Worm (Caenorhabditis elegans) whole organism, late embryonic: Measurements from ENCODE around the gene C30B5.6.

ENCODE experiments used
- C08G9.2 ChIP-seq: sonication (generic microtip); optimal IDR thresholded peaks from 2 replicates; lab custom pipeline; 2016; ENCODE audit warnings: mild to moderate bottlenecking, missing genetic modification characterization, moderate library complexity, missing compliant biosample characterization
- F13H6.1 ChIP-seq: sonication (generic microtip); optimal IDR thresholded peaks from 2 replicates; lab custom pipeline; 2016; ENCODE audit warnings: missing genetic modification characterization, missing compliant biosample characterization
- T23F11.4 ChIP-seq: fragments of 200-800 bp; sonication (Bioruptor generic); optimal IDR thresholded peaks from 2 replicates; lab custom pipeline; 2018; ENCODE audit warnings: mild to moderate bottlenecking, missing genetic modification characterization, missing compliant biosample characterization
- ama-1 ChIP-seq: fragments of 150-350 bp; optimal IDR thresholded peaks from 2 replicates; lab custom pipeline; 2014
- ceh-14 ChIP-seq: sonication (generic microtip); optimal IDR thresholded peaks from 2 replicates; lab custom pipeline; 2016; ENCODE audit warnings: missing genotype, missing genetic modification characterization, missing compliant biosample characterization
- ceh-19 ChIP-seq: fragments of 200-800 bp; sonication (Bioruptor generic); optimal IDR thresholded peaks from 2 replicates; lab custom pipeline; 2018; ENCODE audit warnings: mild to moderate bottlenecking, missing genetic modification characterization, missing compliant biosample characterization
- ceh-22 ChIP-seq: sonication (generic microtip); optimal IDR thresholded peaks from 2 replicates; lab custom pipeline; 2017; ENCODE audit warnings: missing biosample characterization, missing genetic modification characterization
- ceh-31 ChIP-seq: sonication (generic microtip); optimal IDR thresholded peaks from 2 replicates; lab custom pipeline; 2016; ENCODE audit warnings: missing genetic modification characterization, missing compliant biosample characterization
- ceh-34 ChIP-seq: sonication (generic microtip); optimal IDR thresholded peaks from 2 replicates; lab custom pipeline; 2016; ENCODE audit warnings: mild to moderate bottlenecking, missing genetic modification characterization, missing compliant biosample characterization
- ceh-45 ChIP-seq: fragments of 200-800 bp; sonication (Bioruptor generic); IDR thresholded peaks from 2 replicates; pipeline ENCODE4 v1.3.6; 2022; ENCODE audit warnings: missing genetic modification reagents, missing genetic modification characterization, missing compliant biosample characterization
- ceh-48 ChIP-seq: sonication (generic microtip); optimal IDR thresholded peaks from 2 replicates; lab custom pipeline; 2016; ENCODE audit warnings: missing genetic modification characterization, inconsistent platforms, missing compliant biosample characterization
- ceh-6 ChIP-seq: fragments of 200-800 bp; sonication (Bioruptor generic); optimal IDR thresholded peaks from 2 replicates; lab custom pipeline; 2018; ENCODE audit warnings: mild to moderate bottlenecking, missing genetic modification characterization, missing compliant biosample characterization
- ceh-9 ChIP-seq: sonication (generic microtip); optimal IDR thresholded peaks from 2 replicates; lab custom pipeline; 2016; ENCODE audit warnings: mild to moderate bottlenecking, missing genetic modification characterization, inconsistent platforms, missing compliant biosample characterization
- dmd-4 ChIP-seq: sonication (generic microtip); optimal IDR thresholded peaks from 2 replicates; lab custom pipeline; 2016; ENCODE audit warnings: borderline replicate concordance, missing genetic modification characterization, missing compliant biosample characterization
- dve-1 ChIP-seq: sonication (generic microtip); optimal IDR thresholded peaks from 2 replicates; lab custom pipeline; 2017; ENCODE audit warnings: antibody characterized with exemption, mild to moderate bottlenecking, missing genetic modification characterization, missing compliant biosample characterization
- elt-2 ChIP-seq: sonication (generic microtip); optimal IDR thresholded peaks from 2 replicates; lab custom pipeline; 2016; ENCODE audit warnings: missing genetic modification reagents, missing genetic modification characterization, missing compliant biosample characterization
- elt-4 ChIP-seq: sonication (generic microtip); optimal IDR thresholded peaks from 2 replicates; lab custom pipeline; 2016; ENCODE audit warnings: missing genetic modification characterization, missing compliant biosample characterization
- ets-4 ChIP-seq: sonication (generic microtip); optimal IDR thresholded peaks from 2 replicates; lab custom pipeline; 2016; ENCODE audit warnings: missing genetic modification characterization, missing compliant biosample characterization
- eyg-1 ChIP-seq: sonication (generic microtip); optimal IDR thresholded peaks from 2 replicates; lab custom pipeline; 2016; ENCODE audit warnings: missing genotype, missing genetic modification characterization, missing compliant biosample characterization
- fkh-10 ChIP-seq: fragments of 150-350 bp; optimal IDR thresholded peaks from 2 replicates; lab custom pipeline; 2014; ENCODE audit warnings: missing biosample characterization, missing genetic modification reagents, missing genetic modification characterization
- fkh-6 ChIP-seq: sonication (generic microtip); optimal IDR thresholded peaks from 2 replicates; lab custom pipeline; 2016; ENCODE audit warnings: missing genetic modification characterization, missing compliant biosample characterization
- gmeb-2 ChIP-seq: sonication (generic microtip); optimal IDR thresholded peaks from 2 replicates; lab custom pipeline; 2016; ENCODE audit warnings: missing genetic modification characterization, inconsistent platforms, missing compliant biosample characterization
- hlh-13 ChIP-seq: fragments of 200-800 bp; sonication (Bioruptor generic); optimal IDR thresholded peaks from 2 replicates; lab custom pipeline; 2018; ENCODE audit warnings: mild to moderate bottlenecking, missing genetic modification characterization, missing compliant biosample characterization
- hlh-15 ChIP-seq: sonication (generic microtip); optimal IDR thresholded peaks from 2 replicates; lab custom pipeline; 2016; ENCODE audit warnings: missing genetic modification characterization, missing compliant biosample characterization
- hlh-6 ChIP-seq: sonication (generic microtip); optimal IDR thresholded peaks from 2 replicates; lab custom pipeline; 2016; ENCODE audit warnings: missing genotype, missing genetic modification characterization, missing compliant biosample characterization
- lin-11 ChIP-seq: fragments of 200-800 bp; sonication (Bioruptor generic); optimal IDR thresholded peaks from 2 replicates; lab custom pipeline; 2018; ENCODE audit warnings: mild to moderate bottlenecking, missing genetic modification characterization, missing compliant biosample characterization
- nhr-11 ChIP-seq: fragments of 150-350 bp; optimal IDR thresholded peaks from 2 replicates; lab custom pipeline; 2014; ENCODE audit warnings: missing biosample characterization, missing genetic modification characterization
- nhr-232 ChIP-seq: sonication (generic microtip); optimal IDR thresholded peaks from 2 replicates; lab custom pipeline; 2016; ENCODE audit warnings: missing genetic modification characterization, missing compliant biosample characterization
- npax-4 ChIP-seq: sonication (generic microtip); optimal IDR thresholded peaks from 2 replicates; lab custom pipeline; 2016; ENCODE audit warnings: missing genetic modification characterization, missing compliant biosample characterization
- odd-2 ChIP-seq: sonication (generic microtip); optimal IDR thresholded peaks from 2 replicates; lab custom pipeline; 2017; ENCODE audit warnings: antibody characterized with exemption, mild to moderate bottlenecking, missing genetic modification characterization, missing compliant biosample characterization
- pat-9 ChIP-seq: fragments of 200-800 bp; sonication (Bioruptor generic); optimal IDR thresholded peaks from 2 replicates; lab custom pipeline; 2018; ENCODE audit warnings: mild to moderate bottlenecking, missing genetic modification characterization, moderate library complexity, missing compliant biosample characterization
- pha-2 ChIP-seq: sonication (generic microtip); optimal IDR thresholded peaks from 2 replicates; lab custom pipeline; 2017; ENCODE audit warnings: mild to moderate bottlenecking, missing genetic modification characterization, missing compliant biosample characterization
- pha-4 ChIP-seq: fragments of 150-350 bp; optimal IDR thresholded peaks from 2 replicates; lab custom pipeline; 2018; ENCODE audit warnings: missing biosample characterization, missing genetic modification reagents, missing genetic modification characterization
- pros-1 ChIP-seq: fragments of 150-350 bp; optimal IDR thresholded peaks from 2 replicates; lab custom pipeline; 2014; ENCODE audit warnings: missing biosample characterization, missing genetic modification reagents, missing genetic modification characterization
- ref-2 ChIP-seq: sonication (generic microtip); optimal IDR thresholded peaks from 2 replicates; lab custom pipeline; 2016; ENCODE audit warnings: missing genetic modification characterization, missing compliant biosample characterization
- sdc-2 ChIP-seq: sonication (generic microtip); optimal IDR thresholded peaks from 2 replicates; lab custom pipeline; 2016; ENCODE audit warnings: missing genotype, missing genetic modification characterization, missing compliant biosample characterization
- sox-4 ChIP-seq: sonication (generic microtip); optimal IDR thresholded peaks from 2 replicates; lab custom pipeline; 2017; ENCODE audit warnings: mild to moderate bottlenecking, missing genetic modification characterization, inconsistent platforms, missing compliant biosample characterization
- syd-9 ChIP-seq: sonication (generic microtip); optimal IDR thresholded peaks from 2 replicates; lab custom pipeline; 2016; ENCODE audit warnings: mild to moderate bottlenecking, missing genetic modification characterization, moderate library complexity, missing compliant biosample characterization
- tbx-7 ChIP-seq: sonication (generic microtip); optimal IDR thresholded peaks from 2 replicates; lab custom pipeline; 2016; ENCODE audit warnings: missing genotype, missing genetic modification characterization, missing compliant biosample characterization
- unc-42 ChIP-seq: sonication (generic microtip); optimal IDR thresholded peaks from 2 replicates; lab custom pipeline; 2016; ENCODE audit warnings: missing genotype, missing genetic modification characterization, missing compliant biosample characterization
- unc-86 ChIP-seq: sonication (generic microtip); optimal IDR thresholded peaks from 2 replicates; lab custom pipeline; 2016; ENCODE audit warnings: missing genetic modification characterization, missing compliant biosample characterization
- zip-5 ChIP-seq: sonication (generic microtip); optimal IDR thresholded peaks from 2 replicates; lab custom pipeline; 2016; ENCODE audit warnings: missing genetic modification characterization, missing compliant biosample characterization
- ztf-16 ChIP-seq: sonication (generic microtip); optimal IDR thresholded peaks from 2 replicates; lab custom pipeline; 2017; ENCODE audit warnings: missing genetic modification characterization, missing compliant biosample characterization

Gene C30B5.6

DNA sequence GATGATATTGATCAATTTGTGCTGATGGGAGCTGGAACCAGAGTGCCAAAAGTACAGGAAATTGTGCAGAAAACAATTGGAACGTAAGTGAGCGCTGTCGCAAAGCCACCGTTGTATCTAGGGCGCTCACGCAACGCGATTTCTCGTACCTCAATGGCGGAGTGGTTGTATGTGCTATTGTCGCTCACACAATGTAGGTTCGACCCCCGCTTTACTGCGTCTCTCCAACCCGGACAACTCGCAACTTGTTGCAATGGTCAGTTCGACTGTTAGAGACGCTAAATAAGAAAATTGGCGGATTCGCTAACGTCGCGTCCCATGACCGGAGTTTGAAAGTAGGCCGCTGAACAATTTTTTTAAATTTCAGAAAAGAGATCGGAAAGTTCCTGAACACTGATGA, 26.0 kb upstream of the C30B5.6 start (continued):
- TF ChIP-seq ceh-9 (tag; lab: Kevin White, UChicago) (peak; percentile 38), pros-1 (tag; lab: Kevin White, UChicago) (no peak), unc-42 (tag; lab: Kevin White, UChicago) (peak; percentile 8), ceh-22 (no peak), pha-2 (tag; lab: Kevin White, UChicago) (peak; percentile 52), ceh-6 (GFP tag; lab: Kevin White, UChicago) (peak; percentile 81), ceh-14 (tag; lab: Kevin White, UChicago) (peak; percentile 24), hlh-13 (GFP tag; lab: Kevin White, UChicago) (peak; percentile 74), sox-4 (tag; lab: Kevin White, UChicago) (peak; percentile 79), unc-86 (tag; lab: Kevin White, UChicago) (peak; percentile 48), lin-11 (peak; percentile 73), F13H6.1 (peak; percentile 40), odd-2 (tag; lab: Kevin White, UChicago) (no peak), hlh-6 (tag; lab: Kevin White, UChicago) (peak; percentile 84), gmeb-2 (tag; lab: Kevin White, UChicago) (peak; percentile 45), dve-1 (tag; lab: Kevin White, UChicago) (peak; percentile 76), ama-1 (lab: Kevin White, UChicago) (no peak), ceh-48 (peak; percentile 61), elt-2 (tag; lab: Kevin White, UChicago) (peak; percentile 76), nhr-11 (tag; lab: Kevin White, UChicago) (no peak), eyg-1 (tag; lab: Kevin White, UChicago) (peak; percentile 24), ceh-31 (tag; lab: Kevin White, UChicago) (peak; percentile 74), sdc-2 (tag; lab: Kevin White, UChicago) (peak; percentile 61), tbx-7 (tag; lab: Kevin White, UChicago) (no peak), syd-9 (tag; lab: Kevin White, UChicago) (peak; percentile 72), nhr-232 (tag; lab: Kevin White, UChicago) (peak; percentile 75), T23F11.4 (peak; percentile 78), ztf-16 (peak; percentile 81), dmd-4 (peak; percentile 59), ref-2 (tag; lab: Kevin White, UChicago) (peak; percentile 59), ceh-45 (GFP tag; lab: Robert Waterston, UW) (peak; percentile 60), zip-5 (peak; percentile 26), C08G9.2 (tag; lab: Kevin White, UChicago) (peak; percentile 49), ceh-34 (peak; percentile 74), hlh-15 (tag; lab: Kevin White, UChicago) (peak; percentile 48), elt-4 (no peak), fkh-10 (no peak), ceh-19 (peak; percentile 86), pha-4 (no peak)

DNA sequence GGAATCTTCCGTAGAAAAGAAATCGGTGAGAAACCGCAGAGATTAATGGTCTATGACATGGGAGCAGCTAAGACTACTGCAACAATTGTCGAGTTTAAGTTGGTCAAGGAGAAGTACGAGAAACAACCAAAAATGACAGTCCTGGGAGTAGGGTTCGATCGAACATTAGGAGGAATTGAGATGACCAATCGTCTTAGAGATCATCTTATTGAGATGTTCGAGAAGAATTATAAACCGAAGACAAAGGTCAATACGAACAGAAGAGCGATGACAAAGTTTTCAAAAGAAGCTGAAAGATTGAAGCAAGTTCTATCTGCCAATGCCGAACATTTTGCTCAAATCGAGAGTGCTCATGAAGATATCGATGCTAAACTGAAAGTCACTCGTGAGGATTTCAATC, 25.6 kb upstream of the C30B5.6 start:
- no peak for TF ChIP-seq fkh-6
- TF ChIP-seq hlh-15 (tag; lab: Kevin White, UChicago) = no peak
- TF ChIP-seq eyg-1 (tag; lab: Kevin White, UChicago) = no peak
- no peak for TF ChIP-seq nhr-232 (tag; lab: Kevin White, UChicago)
- no peak for TF ChIP-seq tbx-7 (tag; lab: Kevin White, UChicago)
- TF ChIP-seq sdc-2 (tag; lab: Kevin White, UChicago) = no peak
- no peak for TF ChIP-seq syd-9 (tag; lab: Kevin White, UChicago)
- no peak for TF ChIP-seq npax-4
- no peak for TF ChIP-seq unc-42 (tag; lab: Kevin White, UChicago)
- TF ChIP-seq nhr-11 (tag; lab: Kevin White, UChicago) = no peak
- TF ChIP-seq pat-9 = no peak
- TF ChIP-seq hlh-13 (GFP tag; lab: Kevin White, UChicago) = no peak
- no peak for TF ChIP-seq sox-4 (tag; lab: Kevin White, UChicago)
- TF ChIP-seq ets-4 (tag; lab: Kevin White, UChicago) = no peak
